Fruit fly (Drosophila melanogaster) whole organism, embryonic: ENCODE data around the gene east.

Experiments used
- CG10979 ChIP-seq: fragments of 200-800 bp; sonication (Bioruptor generic); optimal IDR thresholded peaks from 2 replicates; lab custom pipeline; 2018; ENCODE audit warnings: missing biosample characterization, mild to moderate bottlenecking, missing genetic modification characterization, moderate library complexity
- CG11696 ChIP-seq: fragments of 200-800 bp; sonication (Bioruptor generic); IDR thresholded peaks from 2 replicates; pipeline ENCODE4 v1.3.6; 2022; ENCODE audit warnings: missing biosample characterization, missing genetic modification characterization
- CG12769 ChIP-seq: fragments of 200-800 bp; sonication (Bioruptor generic); optimal IDR thresholded peaks from 2 replicates; lab custom pipeline; 2019; ENCODE audit warnings: missing biosample characterization, mild to moderate bottlenecking, missing genetic modification characterization, moderate library complexity
- CG15601 ChIP-seq: fragments of 200-800 bp; sonication (Bioruptor generic); optimal IDR thresholded peaks from 3 replicates; lab custom pipeline; 2019; ENCODE audit warnings: missing biosample characterization, mild to moderate bottlenecking, missing genetic modification characterization, moderate library complexity
- CG17385 ChIP-seq: fragments of 200-800 bp; sonication (Bioruptor generic); optimal IDR thresholded peaks from 3 replicates; lab custom pipeline; 2018; ENCODE audit warnings: missing biosample characterization, mild to moderate bottlenecking, missing genetic modification characterization
- CG17802 ChIP-seq: fragments of 200-800 bp; sonication (Bioruptor generic); optimal IDR thresholded peaks from 2 replicates; lab custom pipeline; 2018; ENCODE audit warnings: missing biosample characterization, mild to moderate bottlenecking, missing genetic modification characterization, moderate library complexity
- CG31365 ChIP-seq: fragments of 200-800 bp; sonication (Bioruptor generic); optimal IDR thresholded peaks from 2 replicates; lab custom pipeline; 2018; ENCODE audit warnings: missing biosample characterization, mild to moderate bottlenecking, missing genetic modification characterization
- CG34376 ChIP-seq: fragments of 200-800 bp; sonication (Bioruptor generic); optimal IDR thresholded peaks from 2 replicates; lab custom pipeline; 2018; ENCODE audit warnings: missing biosample characterization, mild to moderate bottlenecking, missing genetic modification characterization
- CG4424 ChIP-seq: fragments of 200-800 bp; sonication (Bioruptor generic); optimal IDR thresholded peaks from 3 replicates; lab custom pipeline; 2016; ENCODE audit warnings: missing biosample characterization, missing genetic modification characterization
- CG7357 ChIP-seq: fragments of 200-800 bp; sonication (Bioruptor generic); IDR thresholded peaks from 3 replicates; pipeline ENCODE4 v1.3.6; 2022; ENCODE audit warnings: missing biosample characterization, missing genetic modification characterization
- CG7372 ChIP-seq: fragments of 200-800 bp; sonication (Bioruptor generic); IDR thresholded peaks from 2 replicates; pipeline ENCODE4 v1.3.6; 2022; ENCODE audit warnings: missing biosample characterization, missing genetic modification characterization
- D19B ChIP-seq: fragments of 200-800 bp; sonication (Bioruptor generic); optimal IDR thresholded peaks from 2 replicates; lab custom pipeline; 2017; ENCODE audit warnings: missing biosample characterization, mild to moderate bottlenecking, missing genetic modification characterization
- Dip3 ChIP-seq: fragments of 200-800 bp; sonication (Bioruptor generic); optimal IDR thresholded peaks from 3 replicates; lab custom pipeline; 2016; ENCODE audit warnings: missing biosample characterization, missing genetic modification characterization
- Dll ChIP-seq: fragments of 200-800 bp; sonication (Bioruptor generic); IDR thresholded peaks from 4 replicates; pipeline ENCODE4 v1.3.6; 2022; ENCODE audit warnings: missing biosample characterization, missing genetic modification characterization; ENCODE audit not compliant: partially characterized antibody
- Doc3 ChIP-seq: fragments of 200-800 bp; sonication (Bioruptor generic); IDR thresholded peaks from 3 replicates; pipeline ENCODE4 v1.3.6; 2022; ENCODE audit warnings: missing biosample characterization, missing genetic modification characterization; ENCODE audit not compliant: partially characterized antibody
- Dref ChIP-seq: fragments of 200-800 bp; sonication (Bioruptor generic); IDR thresholded peaks from 2 replicates; pipeline ENCODE4 v1.3.6; 2022; ENCODE audit warnings: missing biosample characterization, missing genetic modification characterization
- Ets65A ChIP-seq: fragments of 200-800 bp; sonication (Bioruptor generic); peaks from one replicate; lab custom pipeline; 2016; ENCODE audit warnings: missing biosample characterization, missing genetic modification characterization
- GATAe ChIP-seq: fragments of 200-800 bp; sonication (Bioruptor generic); conservative IDR thresholded peaks from 2 replicates; pipeline ENCODE4 v1.3.6; 2022; ENCODE audit warnings: missing biosample characterization, missing genetic modification characterization
- HHEX ChIP-seq: fragments of 200-800 bp; sonication (Bioruptor generic); optimal IDR thresholded peaks from 3 replicates; lab custom pipeline; 2017; ENCODE audit warnings: missing biosample characterization, mild to moderate bottlenecking, missing genetic modification characterization, missing genetic modification reagents
- Hr78 ChIP-seq, 2 experiments: fragments of 200-800 bp in 1 of 2; fragments of >200 bp in 1 of 2; sonication (Bioruptor generic) in 1 of 2; optimal IDR thresholded peaks; 2 replicates each; lab custom pipeline; 2017 to 2019; ENCODE audit warnings: missing biosample characterization in 2 of 2, missing genetic modification characterization in 2 of 2, mild to moderate bottlenecking in 1 of 2, moderate library complexity in 1 of 2
- Med ChIP-seq: fragments of 200-800 bp; sonication (Bioruptor generic); peaks from one replicate; lab custom pipeline; 2016; ENCODE audit warnings: missing biosample characterization, missing genetic modification characterization, mild to moderate bottlenecking, inconsistent platforms, moderate library complexity
- Meics ChIP-seq: fragments of 200-800 bp; sonication (Bioruptor generic); optimal IDR thresholded peaks from 2 replicates; lab custom pipeline; 2017; ENCODE audit warnings: missing biosample characterization, mild to moderate bottlenecking, missing genetic modification characterization
- Pdp1 ChIP-seq, 2 experiments: fragments of 200-800 bp; sonication (Bioruptor generic); optimal IDR thresholded peaks; 3 replicates each; lab custom pipeline; 2016; ENCODE audit warnings: missing biosample characterization in 2 of 2, missing genetic modification characterization in 2 of 2, mild to moderate bottlenecking in 1 of 2, moderate library complexity in 1 of 2
- Scr ChIP-seq: fragments of 200-800 bp; sonication (Bioruptor generic); IDR thresholded peaks from 2 replicates; pipeline ENCODE4 v1.3.6; 2022; ENCODE audit warnings: missing biosample characterization, missing genetic modification characterization; ENCODE audit not compliant: partially characterized antibody
- Sox102F ChIP-seq: fragments of 200-800 bp; sonication (Bioruptor generic); optimal IDR thresholded peaks from 2 replicates; lab custom pipeline; 2018; ENCODE audit warnings: missing biosample characterization, mild to moderate bottlenecking, missing genetic modification characterization, moderate library complexity
- Spps ChIP-seq: fragments of 200-800 bp; sonication (Bioruptor generic); optimal IDR thresholded peaks from 2 replicates; lab custom pipeline; 2018; ENCODE audit warnings: missing biosample characterization, mild to moderate bottlenecking, missing genetic modification characterization
- Trl ChIP-seq, 3 experiments: fragments of >200 bp in 2 of 3; fragments of 200-800 bp in 1 of 3; sonication (Bioruptor generic) in 1 of 3; optimal IDR thresholded peaks; 2 replicates in 1 of 3; 3 replicates in 2 of 3; lab custom pipeline; 2016 to 2017; ENCODE audit warnings: missing biosample characterization in 1 of 3, missing genetic modification characterization in 1 of 3
- YL-1 ChIP-seq: fragments of 200-800 bp; sonication (Bioruptor generic); optimal IDR thresholded peaks from 3 replicates; lab custom pipeline; 2017; ENCODE audit warnings: missing biosample characterization, mild to moderate bottlenecking, missing genetic modification characterization
- bcd ChIP-seq: fragments of 200-800 bp; sonication (Bioruptor generic); optimal IDR thresholded peaks from 2 replicates; lab custom pipeline; 2017; ENCODE audit warnings: missing biosample characterization, mild to moderate bottlenecking, missing genetic modification characterization
- cg ChIP-seq: fragments of 200-800 bp; sonication (Bioruptor generic); optimal IDR thresholded peaks from 3 replicates; lab custom pipeline; 2019; ENCODE audit warnings: missing biosample characterization, mild to moderate bottlenecking, missing genetic modification characterization, moderate library complexity
- chinmo ChIP-seq: fragments of 200-800 bp; sonication (Bioruptor generic); IDR thresholded peaks from 4 replicates; pipeline ENCODE4 v1.3.6; 2022; ENCODE audit warnings: missing biosample characterization, missing genetic modification characterization; ENCODE audit not compliant: partially characterized antibody
- crol ChIP-seq: fragments of 200-800 bp; sonication (Bioruptor generic); IDR thresholded peaks from 2 replicates; pipeline ENCODE4 v1.3.6; 2022; ENCODE audit warnings: missing biosample characterization, missing genetic modification characterization
- cwo ChIP-seq: fragments of 200-800 bp; sonication (Bioruptor generic); optimal IDR thresholded peaks from 3 replicates; lab custom pipeline; 2017; ENCODE audit warnings: missing biosample characterization, missing genetic modification characterization, mild to moderate bottlenecking, moderate library complexity, missing genetic modification reagents
- exex ChIP-seq: fragments of 200-800 bp; sonication (Bioruptor generic); optimal IDR thresholded peaks from 4 replicates; lab custom pipeline; 2018; ENCODE audit warnings: missing biosample characterization, mild to moderate bottlenecking, missing genetic modification characterization, moderate library complexity
- ftz-f1 ChIP-seq: fragments of 200-800 bp; sonication (Bioruptor generic); optimal IDR thresholded peaks from 2 replicates; lab custom pipeline; 2016; ENCODE audit warnings: missing biosample characterization, missing genetic modification characterization
- gt ChIP-seq: fragments of 200-800 bp; sonication (Bioruptor generic); IDR thresholded peaks from 2 replicates; pipeline ENCODE4 v1.3.6; 2022; ENCODE audit warnings: missing biosample characterization, missing genetic modification characterization
- hb ChIP-seq: fragments of 200-800 bp; sonication (Bioruptor generic); IDR thresholded peaks from 3 replicates; pipeline ENCODE4 v1.3.6; 2022; ENCODE audit warnings: missing biosample characterization, missing genetic modification characterization; ENCODE audit not compliant: partially characterized antibody
- luna ChIP-seq: fragments of 200-800 bp; sonication (Bioruptor generic); optimal IDR thresholded peaks from 2 replicates; lab custom pipeline; 2016; ENCODE audit warnings: missing biosample characterization, missing genetic modification characterization
- nom ChIP-seq: fragments of 200-800 bp; sonication (Bioruptor generic); optimal IDR thresholded peaks from 2 replicates; lab custom pipeline; 2017; ENCODE audit warnings: missing biosample characterization, missing genetic modification characterization, mild to moderate bottlenecking, moderate library complexity, missing genetic modification reagents
- odd ChIP-seq: fragments of 200-800 bp; sonication (Bioruptor generic); optimal IDR thresholded peaks from 2 replicates; lab custom pipeline; 2017; ENCODE audit warnings: missing biosample characterization, mild to moderate bottlenecking, missing genetic modification characterization
- row ChIP-seq: fragments of 200-800 bp; sonication (Bioruptor generic); IDR thresholded peaks from 3 replicates; pipeline ENCODE4 v1.3.6; 2022; ENCODE audit warnings: missing biosample characterization, missing genetic modification characterization
- sens ChIP-seq: fragments of 200-800 bp; sonication (Bioruptor generic); peaks from one replicate; lab custom pipeline; 2016; ENCODE audit warnings: missing biosample characterization, missing genetic modification characterization
- sens-2 ChIP-seq: fragments of 200-800 bp; sonication (Bioruptor generic); IDR thresholded peaks from 2 replicates; pipeline ENCODE4 v1.3.6; 2022; ENCODE audit warnings: missing biosample characterization, missing genetic modification characterization
- ssp ChIP-seq: fragments of 200-800 bp; sonication (Bioruptor generic); IDR thresholded peaks from 2 replicates; pipeline ENCODE4 v1.3.6; 2022; ENCODE audit warnings: missing biosample characterization, missing genetic modification characterization
- sug ChIP-seq: fragments of 200-800 bp; optimal IDR thresholded peaks from 2 replicates; lab custom pipeline; 2019; ENCODE audit warnings: missing biosample characterization, mild to moderate bottlenecking, missing genetic modification characterization, moderate library complexity
- z ChIP-seq: fragments of 200-800 bp; sonication (Bioruptor generic); IDR thresholded peaks from 3 replicates; pipeline ENCODE4 v1.3.6; 2022; ENCODE audit warnings: missing biosample characterization, missing genetic modification characterization
- zfh1 ChIP-seq: fragments of 200-800 bp; sonication (Bioruptor generic); IDR thresholded peaks from 3 replicates; pipeline ENCODE4 v1.3.6; 2022; ENCODE audit warnings: missing biosample characterization, missing genetic modification characterization

The east gene

dm6 chrX:2048778-2049686 lies 38.4 kb downstream of the east start:
- TF ChIP-seq zfh1 (no peak), sens (GFP tag; lab: Kevin White, UChicago) (peak; percentile 71), hb (GFP tag; lab: Robert Waterston, UW) (no peak), CG17802 (no peak), odd (GFP tag; lab: Kevin White, UChicago) (no peak), sug (peak; percentile 64), nom (peak; percentile 4), CG15601 (no peak), cwo (GFP tag; lab: Kevin White, UChicago) (peak; percentile 37), crol (GFP tag; lab: Robert Waterston, UW) (peak; percentile 85), Ets65A (GFP tag; lab: Kevin White, UChicago) (peak; percentile 76), sens-2 (0 out of 2 replicates have a peak, but pooled peaks have one; percentile 12), ftz-f1 (GFP tag; lab: Kevin White, UChicago) (peak; percentile 72), Dref (GFP tag; lab: Robert Waterston, UW) (0 out of 2 replicates have a peak, but pooled peaks have one; percentile 10), z (peak; percentile 92), YL-1 (GFP tag; lab: Kevin White, UChicago) (no peak), Dll (GFP tag; lab: Robert Waterston, UW) (no peak), CG4424 (GFP tag; lab: Kevin White, UChicago) (no peak), cg (peak; percentile 32), Sox102F (GFP tag; lab: Kevin White, UChicago) (no peak), GATAe (0 out of 2 replicates have a peak, but pooled peaks have one; percentile 25), Med (peak; percentile 30), HHEX (GFP tag; lab: Kevin White, UChicago) (peak; percentile 2), row (peak; percentile 6; the same call in 1 of the 3 replicates), Trl (optimal IDR thresholded peaks at IDR 0.05; lab: Kevin White, UChicago) (peak; percentile 50), Trl (GFP tag; optimal IDR thresholded peaks at IDR 0.05; lab: Kevin White, UChicago) (no peak), CG17385 (GFP tag; lab: Kevin White, UChicago) (no peak), Scr (0 out of 2 replicates have a peak, but pooled peaks have one; percentile 7), CG7372 (peak; percentile 69), CG31365 (tag; lab: Kevin White, UChicago) (no peak), Pdp1 (GFP tag; optimal IDR thresholded peaks at IDR 0.05; lab: Kevin White, UChicago) (peak in 1 of 2 experiments; percentile 67), chinmo (GFP tag; lab: Robert Waterston, UW) (0 out of 4 replicates have a peak, but pooled peaks have one; percentile 31), CG12769 (peak; percentile 22), Hr78 (GFP tag; optimal IDR thresholded peaks at IDR 0.05; lab: Kevin White, UChicago) (peak in 1 of 2 experiments; percentile 97), exex (peak; percentile 80), CG34376 (peak; percentile 11)

- peak; percentile 92 for TF ChIP-seq CG11696 (GFP tag; lab: Robert Waterston, UW)
- peak; percentile 96 for TF ChIP-seq crol (GFP tag; lab: Robert Waterston, UW)
- peak; percentile 98 for TF ChIP-seq Meics
- peak; percentile 92 for TF ChIP-seq D19B (GFP tag; lab: Kevin White, UChicago)
- TF ChIP-seq Doc3 (GFP tag; lab: Robert Waterston, UW): no peak
- TF ChIP-seq luna (GFP tag; lab: Kevin White, UChicago): peak; percentile 92
- TF ChIP-seq bcd (GFP tag; lab: Kevin White, UChicago): peak; percentile 97
- peak; percentile 91 for TF ChIP-seq CG10979 (tag; lab: Kevin White, UChicago)
- TF ChIP-seq Spps (tag; lab: Kevin White, UChicago): peak; percentile 60
- TF ChIP-seq ssp (GFP tag; lab: Robert Waterston, UW): peak; percentile 92
- TF ChIP-seq gt (GFP tag; lab: Robert Waterston, UW): peak; percentile 94
- peak; percentile 87 for TF ChIP-seq CG7357 (GFP tag; lab: Robert Waterston, UW)
- TF ChIP-seq CG12769: peak; percentile 100
- peak; percentile 96 for TF ChIP-seq Dip3 (GFP tag; lab: Kevin White, UChicago)
Measured at dm6 chrX:2050070-2050899, 39.6 kb downstream of the east start, which contains the start of gene moody. moody (minus strand) TSS chrX:2050120.
